Fruit fly (Drosophila melanogaster) whole organism, embryonic: Measurements from ENCODE around the gene Tom40.

ENCODE experiments used
- CG11247 ChIP-seq: fragments of 200-800 bp; sonication (Bioruptor generic); IDR thresholded peaks from 2 replicates; pipeline ENCODE4 v1.3.6; 2022; ENCODE audit warnings: missing biosample characterization, missing genetic modification characterization
- CG12391 ChIP-seq: fragments of 200-800 bp; sonication (Bioruptor generic); optimal IDR thresholded peaks from 3 replicates; lab custom pipeline; 2018; ENCODE audit warnings: missing biosample characterization, mild to moderate bottlenecking, missing genetic modification characterization, moderate library complexity
- CG13296 ChIP-seq: fragments of 200-800 bp; sonication (Bioruptor generic); optimal IDR thresholded peaks from 3 replicates; lab custom pipeline; 2018; ENCODE audit warnings: missing biosample characterization, mild to moderate bottlenecking, missing genetic modification characterization
- CG14710 ChIP-seq: fragments of 200-800 bp; sonication (Bioruptor generic); optimal IDR thresholded peaks from 3 replicates; lab custom pipeline; 2019; ENCODE audit warnings: missing biosample characterization, mild to moderate bottlenecking, missing genetic modification characterization, moderate library complexity
- CG15601 ChIP-seq: fragments of 200-800 bp; sonication (Bioruptor generic); optimal IDR thresholded peaks from 3 replicates; lab custom pipeline; 2019; ENCODE audit warnings: missing biosample characterization, mild to moderate bottlenecking, missing genetic modification characterization, moderate library complexity
- CG18619 ChIP-seq: fragments of 200-800 bp; sonication (Bioruptor generic); optimal IDR thresholded peaks from 3 replicates; lab custom pipeline; 2017; ENCODE audit warnings: missing biosample characterization, mild to moderate bottlenecking, missing genetic modification characterization
- CG3281 ChIP-seq: fragments of 200-800 bp; sonication (Bioruptor generic); optimal IDR thresholded peaks from 3 replicates; lab custom pipeline; 2017; ENCODE audit warnings: missing biosample characterization, mild to moderate bottlenecking, missing genetic modification characterization
- CG33557 ChIP-seq: fragments of 200-800 bp; sonication (Bioruptor generic); optimal IDR thresholded peaks from 2 replicates; lab custom pipeline; 2019; ENCODE audit warnings: missing biosample characterization, mild to moderate bottlenecking, missing genetic modification characterization, moderate library complexity
- CG3995 ChIP-seq: fragments of 200-800 bp; sonication (Bioruptor generic); optimal IDR thresholded peaks from 3 replicates; lab custom pipeline; 2016; ENCODE audit warnings: missing biosample characterization, missing genetic modification characterization
- CG4282 ChIP-seq: fragments of 200-800 bp; sonication (Bioruptor generic); optimal IDR thresholded peaks from 2 replicates; lab custom pipeline; 2016; ENCODE audit warnings: missing biosample characterization, missing genetic modification characterization
- CG5245 ChIP-seq: fragments of 200-800 bp; sonication (Bioruptor generic); optimal IDR thresholded peaks from 3 replicates; lab custom pipeline; 2016; ENCODE audit warnings: missing biosample characterization, missing genetic modification characterization
- CG6654 ChIP-seq: fragments of 200-800 bp; sonication (Bioruptor generic); optimal IDR thresholded peaks from 2 replicates; lab custom pipeline; 2017; ENCODE audit warnings: missing biosample characterization, mild to moderate bottlenecking, missing genetic modification characterization
- CG6791 ChIP-seq: fragments of 200-800 bp; sonication (Bioruptor generic); IDR thresholded peaks from 3 replicates; pipeline ENCODE4 v1.3.6; 2022; ENCODE audit warnings: missing biosample characterization, missing genetic modification characterization; ENCODE audit not compliant: partially characterized antibody
- CG7839 ChIP-seq: fragments of 200-800 bp; sonication (Bioruptor generic); optimal IDR thresholded peaks from 3 replicates; lab custom pipeline; 2018; ENCODE audit warnings: missing biosample characterization, mild to moderate bottlenecking, missing genetic modification characterization, moderate library complexity
- CG8478 ChIP-seq: fragments of >200 bp; optimal IDR thresholded peaks from 2 replicates; lab custom pipeline; 2018
- CG9609 ChIP-seq: fragments of 200-800 bp; sonication (Bioruptor generic); optimal IDR thresholded peaks from 3 replicates; lab custom pipeline; 2016; ENCODE audit warnings: missing biosample characterization, missing genetic modification characterization
- CG9817 ChIP-seq: fragments of 200-800 bp; sonication (Bioruptor generic); optimal IDR thresholded peaks from 2 replicates; lab custom pipeline; 2018; ENCODE audit warnings: missing biosample characterization, mild to moderate bottlenecking, missing genetic modification characterization, moderate library complexity
- Dfd ChIP-seq, 2 experiments: fragments of >200 bp; optimal IDR thresholded peaks; 2 replicates each; lab custom pipeline; 2017; ENCODE audit warnings: missing biosample characterization in 2 of 2, missing genetic modification characterization in 2 of 2
- Fer2 ChIP-seq: fragments of 200-800 bp; sonication (Bioruptor generic); optimal IDR thresholded peaks from 2 replicates; lab custom pipeline; 2018; ENCODE audit warnings: missing biosample characterization, mild to moderate bottlenecking, missing genetic modification characterization, moderate library complexity
- HmgZ ChIP-seq: fragments of 200-800 bp; sonication (Bioruptor generic); optimal IDR thresholded peaks from 2 replicates; lab custom pipeline; 2018; ENCODE audit warnings: missing biosample characterization, mild to moderate bottlenecking, missing genetic modification characterization
- Jarid2 ChIP-seq: fragments of 200-800 bp; sonication (Bioruptor generic); optimal IDR thresholded peaks from 3 replicates; lab custom pipeline; 2017; ENCODE audit warnings: mild to moderate bottlenecking, missing biosample characterization, missing genetic modification reagents, missing genetic modification characterization
- Kr ChIP-seq: fragments of 200-800 bp; sonication (Bioruptor generic); optimal IDR thresholded peaks from 2 replicates; lab custom pipeline; 2017; ENCODE audit warnings: missing biosample characterization, mild to moderate bottlenecking, missing genetic modification characterization
- Oaz ChIP-seq: fragments of 200-800 bp; sonication (Bioruptor generic); IDR thresholded peaks from 2 replicates; pipeline ENCODE4 v1.3.6; 2022; ENCODE audit warnings: missing biosample characterization, missing genetic modification characterization
- Ravus ChIP-seq: fragments of 200-800 bp; sonication (Bioruptor generic); IDR thresholded peaks from 2 replicates; pipeline ENCODE4 v1.3.6; 2022; ENCODE audit warnings: missing biosample characterization, missing genetic modification characterization
- Scr ChIP-seq: fragments of 200-800 bp; sonication (Bioruptor generic); IDR thresholded peaks from 2 replicates; pipeline ENCODE4 v1.3.6; 2022; ENCODE audit warnings: missing biosample characterization, missing genetic modification characterization; ENCODE audit not compliant: partially characterized antibody
- Spps ChIP-seq: fragments of 200-800 bp; sonication (Bioruptor generic); optimal IDR thresholded peaks from 2 replicates; lab custom pipeline; 2018; ENCODE audit warnings: missing biosample characterization, mild to moderate bottlenecking, missing genetic modification characterization
- TFAM ChIP-seq: fragments of 200-800 bp; sonication (Bioruptor generic); optimal IDR thresholded peaks from 2 replicates; lab custom pipeline; 2017; ENCODE audit warnings: missing biosample characterization, missing genetic modification characterization, inconsistent platforms
- ap ChIP-seq: fragments of 200-800 bp; sonication (Bioruptor generic); IDR thresholded peaks from 2 replicates; pipeline ENCODE4 v1.3.6; 2022; ENCODE audit warnings: missing biosample characterization, missing genetic modification characterization
- ato ChIP-seq: fragments of 200-800 bp; sonication (Bioruptor generic); IDR thresholded peaks from 2 replicates; pipeline ENCODE4 v1.3.6; 2022; ENCODE audit warnings: missing biosample characterization, missing genetic modification characterization; ENCODE audit not compliant: partially characterized antibody
- bcd ChIP-seq: fragments of 200-800 bp; sonication (Bioruptor generic); optimal IDR thresholded peaks from 2 replicates; lab custom pipeline; 2017; ENCODE audit warnings: missing biosample characterization, mild to moderate bottlenecking, missing genetic modification characterization
- cas ChIP-seq: fragments of 200-800 bp; sonication (Bioruptor generic); IDR thresholded peaks from 2 replicates; pipeline ENCODE4 v1.3.6; 2022; ENCODE audit warnings: missing biosample characterization, missing genetic modification characterization
- chinmo ChIP-seq: fragments of 200-800 bp; sonication (Bioruptor generic); IDR thresholded peaks from 4 replicates; pipeline ENCODE4 v1.3.6; 2022; ENCODE audit warnings: missing biosample characterization, missing genetic modification characterization; ENCODE audit not compliant: partially characterized antibody
- dmrt99B ChIP-seq: fragments of 200-800 bp; sonication (Bioruptor generic); optimal IDR thresholded peaks from 2 replicates; lab custom pipeline; 2018; ENCODE audit warnings: missing biosample characterization, mild to moderate bottlenecking, missing genetic modification characterization, moderate library complexity
- eve ChIP-seq, 2 experiments: fragments of >200 bp; optimal IDR thresholded peaks; 2 replicates each; lab custom pipeline; 2017; ENCODE audit warnings: missing biosample characterization in 2 of 2, missing genetic modification characterization in 2 of 2
- gro ChIP-seq: fragments of 200-800 bp; sonication (Bioruptor generic); optimal IDR thresholded peaks from 2 replicates; lab custom pipeline; 2016; ENCODE audit warnings: missing biosample characterization, missing genetic modification characterization
- kah ChIP-seq: fragments of 200-800 bp; sonication (Bioruptor generic); optimal IDR thresholded peaks from 2 replicates; lab custom pipeline; 2018; ENCODE audit warnings: missing biosample characterization, mild to moderate bottlenecking, missing genetic modification characterization
- lmd ChIP-seq: fragments of 200-800 bp; sonication (Bioruptor generic); IDR thresholded peaks from 2 replicates; pipeline ENCODE4 v1.3.6; 2022; ENCODE audit warnings: missing biosample characterization, missing genetic modification characterization
- lov ChIP-seq, 2 experiments: fragments of 200-800 bp in 1 of 2; fragments of >200 bp in 1 of 2; sonication (Bioruptor generic) in 1 of 2; IDR thresholded peaks in 1 of 2; optimal IDR thresholded peaks in 1 of 2; 2 replicates in 1 of 2; 3 replicates in 1 of 2; pipeline versions ENCODE4 v1.3.6 to Lab custom; 2017 to 2022; ENCODE audit warnings: missing biosample characterization in 1 of 2, missing genetic modification characterization in 1 of 2
- rib ChIP-seq: fragments of 200-800 bp; sonication (Bioruptor generic); IDR thresholded peaks from 2 replicates; pipeline ENCODE4 v1.3.6; 2022; ENCODE audit warnings: missing biosample characterization, missing genetic modification characterization
- row ChIP-seq: fragments of 200-800 bp; sonication (Bioruptor generic); IDR thresholded peaks from 3 replicates; pipeline ENCODE4 v1.3.6; 2022; ENCODE audit warnings: missing biosample characterization, missing genetic modification characterization
- run ChIP-seq: fragments of 200-800 bp; sonication (Bioruptor generic); optimal IDR thresholded peaks from 3 replicates; lab custom pipeline; 2018; ENCODE audit warnings: missing biosample characterization, mild to moderate bottlenecking, missing genetic modification characterization
- sd ChIP-seq: fragments of 200-800 bp; sonication (Bioruptor generic); optimal IDR thresholded peaks from 3 replicates; lab custom pipeline; 2018; ENCODE audit warnings: missing biosample characterization, mild to moderate bottlenecking, missing genetic modification characterization, moderate library complexity
- shn ChIP-seq: fragments of 200-800 bp; sonication (Bioruptor generic); optimal IDR thresholded peaks from 3 replicates; lab custom pipeline; 2016; ENCODE audit warnings: missing biosample characterization, missing genetic modification characterization
- slou ChIP-seq: fragments of 200-800 bp; sonication (Bioruptor generic); optimal IDR thresholded peaks from 3 replicates; lab custom pipeline; 2016; ENCODE audit warnings: missing biosample characterization, missing genetic modification characterization
- twi ChIP-seq: fragments of 200-800 bp; optimal IDR thresholded peaks from 2 replicates; lab custom pipeline; 2019; ENCODE audit warnings: missing biosample characterization, mild to moderate bottlenecking, missing genetic modification characterization, moderate library complexity
- vvl ChIP-seq: fragments of 200-800 bp; sonication (Bioruptor generic); IDR thresholded peaks from 2 replicates; pipeline ENCODE4 v1.3.6; 2022; ENCODE audit warnings: missing biosample characterization, missing genetic modification characterization
- wor ChIP-seq: fragments of 200-800 bp; sonication (Bioruptor generic); IDR thresholded peaks from 2 replicates; pipeline ENCODE4 v1.3.6; 2022; ENCODE audit warnings: missing biosample characterization, missing genetic modification characterization
- zfh1 ChIP-seq: fragments of 200-800 bp; sonication (Bioruptor generic); IDR thresholded peaks from 3 replicates; pipeline ENCODE4 v1.3.6; 2022; ENCODE audit warnings: missing biosample characterization, missing genetic modification characterization

Tom40 gene

dm6 chrX:7734131-7734930 lies 2.4 kb upstream of the Tom40 start, which contains the start of the genes Pdp and Rab39 (continued):
- TF ChIP-seq Dfd (GFP tag; optimal IDR thresholded peaks at IDR 0.05; lab: Kevin White, UChicago) (no peak), bcd (GFP tag; lab: Kevin White, UChicago) (peak; percentile 64), slou (peak; percentile 51), CG6791 (GFP tag; lab: Robert Waterston, UW) (peak; percentile 85; the same call in 1 of the 3 replicates), Scr (GFP tag; lab: Robert Waterston, UW) (peak; percentile 96), cas (GFP tag; lab: Robert Waterston, UW) (peak; percentile 58), CG9609 (GFP tag; lab: Kevin White, UChicago) (peak; percentile 68), lov (optimal IDR thresholded peaks at IDR 0.05; lab: Kevin White, UChicago) (no peak), lov (GFP tag; IDR thresholded peaks at IDR 0.05; lab: Robert Waterston, UW) (0 out of 3 replicates have a peak, but pooled peaks have one; percentile 48), CG8478 (lab: Kevin White, UChicago) (no peak), dmrt99B (no peak), gro (GFP tag; lab: Kevin White, UChicago) (peak; percentile 43), CG15601 (tag; lab: Kevin White, UChicago) (peak; percentile 68), eve (GFP tag; optimal IDR thresholded peaks at IDR 0.05; lab: Kevin White, UChicago) (no peak), twi (tag; lab: Kevin White, UChicago) (peak; percentile 64), CG33557 (GFP tag; lab: Kevin White, UChicago) (peak; percentile 72), CG3281 (GFP tag; lab: Kevin White, UChicago) (peak; percentile 66), kah (GFP tag; lab: Kevin White, UChicago) (peak; percentile 16), lmd (peak; percentile 75), zfh1 (peak; percentile 83), Fer2 (peak; percentile 74), HmgZ (tag; lab: Kevin White, UChicago) (peak; percentile 74), CG7839 (tag; lab: Kevin White, UChicago) (peak; percentile 74), ato (GFP tag; lab: Robert Waterston, UW) (peak; percentile 63; the same call in 1 of the 2 replicates), CG4282 (no peak), CG14710 (peak; percentile 79), CG12391 (tag; lab: Kevin White, UChicago) (peak; percentile 79), CG3995 (peak; percentile 55), TFAM (no peak), run (tag; lab: Kevin White, UChicago) (no peak), Ravus (GFP tag; lab: Robert Waterston, UW) (no peak), CG5245 (peak; percentile 54), Jarid2 (GFP tag; lab: Kevin White, UChicago) (no peak), Spps (tag; lab: Kevin White, UChicago) (peak; percentile 53), CG6654 (GFP tag; lab: Kevin White, UChicago) (no peak), Kr (GFP tag; lab: Kevin White, UChicago) (no peak), wor (GFP tag; lab: Robert Waterston, UW) (peak; percentile 22; the same call in 1 of the 2 replicates), ap (GFP tag; lab: Robert Waterston, UW) (peak; percentile 50; the same call in 1 of the 2 replicates), CG9817 (tag; lab: Kevin White, UChicago) (peak; percentile 86), Oaz (GFP tag; lab: Robert Waterston, UW) (peak; percentile 53; the same call in 1 of the 2 replicates), row (peak; percentile 96), shn (GFP tag; lab: Kevin White, UChicago) (peak; percentile 44), chinmo (GFP tag; lab: Robert Waterston, UW) (0 out of 4 replicates have a peak, but pooled peaks have one; percentile 57), vvl (GFP tag; lab: Robert Waterston, UW) (peak; percentile 86), sd (tag; lab: Kevin White, UChicago) (no peak), CG18619 (GFP tag; lab: Kevin White, UChicago) (peak; percentile 68), CG13296 (GFP tag; lab: Kevin White, UChicago) (peak; percentile 53), CG11247 (GFP tag; lab: Robert Waterston, UW) (peak; percentile 76), rib (no peak)
